3 fruit fly cellular contexts compared by ENCODE assay signal in genomic region chr3L:19073909-19074239, dm6.
TF ChIP-seq lines count a peak whose summit lies in the region.

No protein-coding gene starts in this region.

- TF ChIP-seq CTCF in whole organism, embryonic (GFP tag; optimal IDR thresholded peaks at IDR 0.05; lab: Kevin White, UChicago), result no peak

TF ChIP-seq in whole organism, adult, 20 proteins besides CTCF, POLR2A, EP300 and RAD21:
- TF ChIP-seq CG11617 (GFP tag; optimal IDR thresholded peaks at IDR 0.05; lab: Kevin White, UChicago) (no peak), kay (GFP tag; lab: Kevin White, UChicago; ENCODE audit: borderline replicate concordance) (peak; percentile 20), Crg-1 (GFP tag; optimal IDR thresholded peaks at IDR 0.05; lab: Kevin White, UChicago) (no peak)

TF ChIP-seq in whole organism, embryonic, 481 proteins besides CTCF, POLR2A, EP300 and RAD21 (continues in another document):
- peak; percentile 30 for TF ChIP-seq CG10431 (GFP tag; optimal IDR thresholded peaks at IDR 0.05; lab: Kevin White, UChicago)
- TF ChIP-seq CG30403 (GFP tag; optimal IDR thresholded peaks at IDR 0.05; lab: Kevin White, UChicago), result peak; percentile 56
- peak; percentile 21 for TF ChIP-seq Meics (GFP tag; optimal IDR thresholded peaks at IDR 0.05; lab: Kevin White, UChicago)
- TF ChIP-seq CG6654 (GFP tag; optimal IDR thresholded peaks at IDR 0.05; lab: Kevin White, UChicago), result no peak
- TF ChIP-seq vvl (GFP tag; IDR thresholded peaks at IDR 0.05; lab: Robert Waterston, UW), result peak; percentile 8; the same call in 1 of the 2 replicates
- no peak for TF ChIP-seq btn (GFP tag; optimal IDR thresholded peaks at IDR 0.05; lab: Kevin White, UChicago)
- no peak for TF ChIP-seq Scr (GFP tag; IDR thresholded peaks at IDR 0.05; lab: Robert Waterston, UW; ENCODE audit: partially characterized antibody)
- TF ChIP-seq lola (GFP tag; optimal IDR thresholded peaks at IDR 0.05; lab: Kevin White, UChicago), result peak in 1 of 3 experiments; percentile 59
- peak; percentile 69 for TF ChIP-seq CG7839 (tag; optimal IDR thresholded peaks at IDR 0.05; lab: Kevin White, UChicago)
- peak; percentile 74 for TF ChIP-seq phol (tag; optimal IDR thresholded peaks at IDR 0.05; lab: Kevin White, UChicago)
- peak; percentile 28 for TF ChIP-seq ewg (GFP tag; optimal IDR thresholded peaks at IDR 0.05; lab: Kevin White, UChicago)
- no peak for TF ChIP-seq ham (GFP tag; IDR thresholded peaks at IDR 0.05; lab: Robert Waterston, UW)
- peak; percentile 67 for TF ChIP-seq ATbp (GFP tag; optimal IDR thresholded peaks at IDR 0.05; lab: Kevin White, UChicago)
- TF ChIP-seq CG9797 (GFP tag; optimal IDR thresholded peaks at IDR 0.05; lab: Kevin White, UChicago), result no peak
- TF ChIP-seq fd64A (GFP tag; optimal IDR thresholded peaks at IDR 0.05; lab: Kevin White, UChicago), result no peak
- no peak for TF ChIP-seq tx (GFP tag; optimal IDR thresholded peaks at IDR 0.05; lab: Kevin White, UChicago)
- TF ChIP-seq CG2712 (tag; optimal IDR thresholded peaks at IDR 0.05; lab: Kevin White, UChicago), result peak; percentile 81
- no peak for TF ChIP-seq sisA (GFP tag; IDR thresholded peaks at IDR 0.05; lab: Robert Waterston, UW)
- no peak for TF ChIP-seq odd (GFP tag; optimal IDR thresholded peaks at IDR 0.05; lab: Kevin White, UChicago)
- TF ChIP-seq CG7556 (GFP tag; optimal IDR thresholded peaks at IDR 0.05; lab: Kevin White, UChicago), result peak; percentile 63
- TF ChIP-seq CG10366 (GFP tag; IDR thresholded peaks at IDR 0.05; lab: Robert Waterston, UW), result no peak
- TF ChIP-seq Aef1 (GFP tag; IDR thresholded peaks at IDR 0.05; lab: Robert Waterston, UW), result no peak
- peak; percentile 34 for TF ChIP-seq Xbp1 (GFP tag; optimal IDR thresholded peaks at IDR 0.05; lab: Kevin White, UChicago)
- no peak for TF ChIP-seq nau (GFP tag; optimal IDR thresholded peaks at IDR 0.05; lab: Kevin White, UChicago)
- no peak for TF ChIP-seq E2f1 (GFP tag; IDR thresholded peaks at IDR 0.05; lab: Robert Waterston, UW)
- TF ChIP-seq cg (GFP tag; optimal IDR thresholded peaks at IDR 0.05; lab: Kevin White, UChicago), result no peak
- no peak for TF ChIP-seq CG11085 (GFP tag; IDR thresholded peaks at IDR 0.05; lab: Robert Waterston, UW)
- peak; percentile 1 for TF ChIP-seq CG18619 (GFP tag; optimal IDR thresholded peaks at IDR 0.05; lab: Kevin White, UChicago)
- TF ChIP-seq sens (GFP tag; lab: Kevin White, UChicago), result peak; percentile 46
- no peak for TF ChIP-seq CG32532 (GFP tag; IDR thresholded peaks at IDR 0.05; lab: Robert Waterston, UW)
- TF ChIP-seq D19A (tag; optimal IDR thresholded peaks at IDR 0.05; lab: Kevin White, UChicago), result peak; percentile 55
- no peak for TF ChIP-seq mld (GFP tag; IDR thresholded peaks at IDR 0.05; lab: Robert Waterston, UW; ENCODE audit: partially characterized antibody)
- TF ChIP-seq nom (GFP tag; optimal IDR thresholded peaks at IDR 0.05; lab: Kevin White, UChicago), result no peak
- peak; percentile 73 for TF ChIP-seq CG2678 (tag; optimal IDR thresholded peaks at IDR 0.05; lab: Kevin White, UChicago)
- TF ChIP-seq CG7963 (GFP tag; IDR thresholded peaks at IDR 0.05; lab: Robert Waterston, UW; ENCODE audit: partially characterized antibody), result no peak
- no peak for TF ChIP-seq MTF-1 (GFP tag; optimal IDR thresholded peaks at IDR 0.05; lab: Kevin White, UChicago; ENCODE audit: borderline replicate concordance)
- TF ChIP-seq CG32772 (GFP tag; IDR thresholded peaks at IDR 0.05; lab: Robert Waterston, UW), result 0 out of 2 replicates have a peak, but pooled peaks have one; percentile 38
- peak; percentile 54 for TF ChIP-seq CG17829 (tag; optimal IDR thresholded peaks at IDR 0.05; lab: Kevin White, UChicago)
- TF ChIP-seq CG9215 (GFP tag; IDR thresholded peaks at IDR 0.05; lab: Robert Waterston, UW), result no peak
- TF ChIP-seq lmd (GFP tag; IDR thresholded peaks at IDR 0.05; lab: Robert Waterston, UW), result peak; percentile 31
- no peak for TF ChIP-seq Atf3 (GFP tag; optimal IDR thresholded peaks at IDR 0.05; lab: Kevin White, UChicago)
- TF ChIP-seq Fer2 (tag; optimal IDR thresholded peaks at IDR 0.05; lab: Kevin White, UChicago), result no peak
- no peak for TF ChIP-seq Mes4 (GFP tag; optimal IDR thresholded peaks at IDR 0.05; lab: Kevin White, UChicago)
- TF ChIP-seq tgo (GFP tag; IDR thresholded peaks at IDR 0.05; lab: Robert Waterston, UW), result peak; percentile 21; the same call in 1 of the 3 replicates

TF ChIP-seq in whole organism, prepupa, 60 proteins besides CTCF, POLR2A, EP300 and RAD21:
- TF ChIP-seq CG11902 (GFP tag; optimal IDR thresholded peaks at IDR 0.05; lab: Kevin White, UChicago) (no peak), CG32006 (GFP tag; optimal IDR thresholded peaks at IDR 0.05; lab: Kevin White, UChicago) (peak; percentile 23), Sox15 (GFP tag; optimal IDR thresholded peaks at IDR 0.05; lab: Kevin White, UChicago) (no peak), Hr4 (GFP tag; optimal IDR thresholded peaks at IDR 0.05; lab: Kevin White, UChicago) (peak; percentile 21), spab (GFP tag; optimal IDR thresholded peaks at IDR 0.05; lab: Kevin White, UChicago) (no peak), Eip93F (GFP tag; optimal IDR thresholded peaks at IDR 0.05; lab: Kevin White, UChicago) (no peak), CG11762 (GFP tag; optimal IDR thresholded peaks at IDR 0.05; lab: Kevin White, UChicago; ENCODE audit: insufficient read depth) (no peak), CG8119 (GFP tag; IDR thresholded peaks at IDR 0.05; lab: Robert Waterston, UW) (0 out of 3 replicates have a peak, but pooled peaks have one; percentile 14), net (GFP tag; optimal IDR thresholded peaks at IDR 0.05; lab: Kevin White, UChicago) (no peak)
